Worm (Caenorhabditis elegans) whole organism, early embryonic: Measurements from ENCODE around the gene srsx-30.

Source experiments
- B0310.2 ChIP-seq: sonication (generic microtip); optimal IDR thresholded peaks from 2 replicates; lab custom pipeline; 2016; ENCODE audit warnings: mild to moderate bottlenecking, missing genetic modification characterization, missing compliant biosample characterization
- F13C5.2 ChIP-seq: sonication (generic microtip); optimal IDR thresholded peaks from 2 replicates; lab custom pipeline; 2017; ENCODE audit warnings: mild to moderate bottlenecking, missing genetic modification characterization, inconsistent platforms, missing compliant biosample characterization
- aly-1 ChIP-seq: sonication (generic microtip); optimal IDR thresholded peaks from 2 replicates; lab custom pipeline; 2016; ENCODE audit warnings: missing genetic modification characterization, missing compliant biosample characterization
- ama-1 ChIP-seq: fragments of 150-350 bp; optimal IDR thresholded peaks from 2 replicates; lab custom pipeline; 2014
- ceh-13 ChIP-seq: fragments of 200-800 bp; sonication (Bioruptor generic); optimal IDR thresholded peaks from 2 replicates; lab custom pipeline; 2018; ENCODE audit warnings: mild to moderate bottlenecking, missing genetic modification characterization, missing compliant biosample characterization
- ceh-36 ChIP-seq: sonication (generic microtip); optimal IDR thresholded peaks from 2 replicates; lab custom pipeline; 2016; ENCODE audit warnings: missing genetic modification characterization, inconsistent platforms, missing compliant biosample characterization
- flt-1 ChIP-seq: fragments of 200-800 bp; sonication (Bioruptor generic); IDR thresholded peaks from 2 replicates; pipeline ENCODE4 v1.3.6; 2022; ENCODE audit warnings: missing genetic modification characterization, missing compliant biosample characterization
- hmbx-1 ChIP-seq: sonication (generic microtip); optimal IDR thresholded peaks from 2 replicates; lab custom pipeline; 2016; ENCODE audit warnings: mild to moderate bottlenecking, missing genetic modification characterization, missing compliant biosample characterization
- hmg-4 ChIP-seq: fragments of 200-800 bp; sonication (Bioruptor generic); optimal IDR thresholded peaks from 2 replicates; lab custom pipeline; 2018; ENCODE audit warnings: mild to moderate bottlenecking, missing genetic modification characterization, missing compliant biosample characterization
- pes-1 ChIP-seq: fragments of 200-800 bp; sonication (Bioruptor generic); IDR thresholded peaks from 2 replicates; pipeline ENCODE4 v1.3.6; 2022; ENCODE audit warnings: missing genetic modification reagents, missing genetic modification characterization, missing compliant biosample characterization
- scrt-1 ChIP-seq: fragments of 200-800 bp; sonication (Bioruptor generic); IDR thresholded peaks from 2 replicates; pipeline ENCODE4 v1.3.6; 2022; ENCODE audit warnings: missing genetic modification characterization, missing compliant biosample characterization
- tbx-11 ChIP-seq: fragments of 200-800 bp; sonication (Bioruptor generic); IDR thresholded peaks from 2 replicates; pipeline ENCODE4 v1.3.6; 2022; ENCODE audit warnings: missing genetic modification characterization, missing compliant biosample characterization
- tbx-37 ChIP-seq: fragments of 200-800 bp; sonication (Bioruptor generic); conservative IDR thresholded peaks from 2 replicates; pipeline ENCODE4 v1.3.6; 2022; ENCODE audit warnings: missing genetic modification reagents, missing genetic modification characterization, missing compliant biosample characterization
- tra-4 ChIP-seq: sonication (generic microtip); optimal IDR thresholded peaks from 2 replicates; lab custom pipeline; 2017; ENCODE audit warnings: missing genetic modification characterization, missing compliant biosample characterization

DNA sequence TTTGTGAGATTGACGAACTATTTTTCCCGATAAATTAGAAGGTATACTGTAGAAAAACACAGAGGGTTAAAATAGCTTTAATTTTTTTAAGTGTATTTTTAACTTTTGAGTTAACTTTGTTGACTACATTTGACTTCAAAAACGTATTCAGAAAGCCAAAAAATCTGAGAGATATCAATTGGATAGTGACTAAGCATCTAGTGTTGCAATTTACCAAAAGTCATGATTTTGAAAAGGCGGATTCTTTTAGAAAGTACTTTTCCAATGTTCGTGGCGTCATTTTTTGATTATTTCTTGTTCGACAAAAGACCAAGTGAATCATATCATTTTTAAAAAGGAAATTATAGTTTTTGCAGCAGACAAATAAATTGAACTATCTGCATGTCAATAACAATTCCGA, 10.2 kb downstream of the srsx-30 start:
- TF ChIP-seq aly-1 (tag; lab: Kevin White, UChicago), result no peak
- no peak for TF ChIP-seq hmg-4 (GFP tag; lab: Kevin White, UChicago)
- TF ChIP-seq tbx-11 (GFP tag; lab: Robert Waterston, UW), result no peak
- TF ChIP-seq tra-4 (tag; lab: Kevin White, UChicago), result no peak
- no peak for TF ChIP-seq ama-1 (lab: Kevin White, UChicago)
- TF ChIP-seq ceh-13 (GFP tag; lab: Kevin White, UChicago), result no peak
- TF ChIP-seq flt-1 (GFP tag; lab: Robert Waterston, UW), result no peak
- no peak for TF ChIP-seq scrt-1 (GFP tag; lab: Robert Waterston, UW)
- no peak for TF ChIP-seq hmbx-1 (tag; lab: Kevin White, UChicago)
- no peak for TF ChIP-seq pes-1 (GFP tag; lab: Robert Waterston, UW)
- TF ChIP-seq B0310.2 (tag; lab: Kevin White, UChicago), result no peak
- no peak for TF ChIP-seq F13C5.2 (tag; lab: Kevin White, UChicago)
- TF ChIP-seq ceh-36, result no peak
- no peak for TF ChIP-seq tbx-37 (GFP tag; lab: Robert Waterston, UW)
